Worm (Caenorhabditis elegans): ENCODE data around the gene unc-80.
A peak's percentile ranks its signal among the peaks of the same experiment; 100 is the strongest.

The unc-80 gene

DNA sequence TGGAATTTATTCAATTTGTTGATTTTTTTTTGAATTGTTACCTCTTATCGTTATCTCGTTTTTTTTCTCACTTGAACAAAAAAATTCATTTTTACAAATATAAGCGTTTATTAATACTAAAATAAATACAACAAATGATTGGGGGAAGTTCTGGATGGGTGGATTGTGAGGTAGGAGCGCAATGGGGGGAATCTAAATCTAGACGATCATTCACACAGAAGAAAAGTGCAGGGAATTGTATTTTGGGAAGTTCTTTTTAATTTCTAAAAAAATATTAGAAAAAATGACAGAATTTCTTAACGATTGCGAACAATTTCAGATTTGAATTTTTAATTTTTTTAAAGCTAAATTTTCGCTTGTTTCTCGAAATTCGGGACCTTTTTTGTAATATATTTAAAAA, 37.9 kb upstream of the unc-80 start:
- TF ChIP-seq bed-3 (GFP tag; optimal IDR thresholded peaks at IDR 0.05) (no peak), blmp-1 (tag; optimal IDR thresholded peaks at IDR 0.05) (no peak), ceh-83 (GFP tag; optimal IDR thresholded peaks at IDR 0.05) (no peak), drap-1 (GFP tag; optimal IDR thresholded peaks at IDR 0.05) (no peak), unc-62 (GFP tag; optimal IDR thresholded peaks at IDR 0.05) (no peak), cnd-1 (tag; optimal IDR thresholded peaks at IDR 0.05) (no peak), sem-2 (GFP tag; optimal IDR thresholded peaks at IDR 0.05) (no peak)

- TF ChIP-seq nhr-2 (tag; optimal IDR thresholded peaks at IDR 0.05): no peak
- no peak for TF ChIP-seq sem-2 (GFP tag; optimal IDR thresholded peaks at IDR 0.05)
- TF ChIP-seq unc-62 (GFP tag; optimal IDR thresholded peaks at IDR 0.05): peak; percentile 11
- TF ChIP-seq mab-5 (tag; optimal IDR thresholded peaks at IDR 0.05): no peak
- no peak for TF ChIP-seq zip-8 (tag; optimal IDR thresholded peaks at IDR 0.05)
- TF ChIP-seq pha-4 (tag; optimal IDR thresholded peaks at IDR 0.05): peak; percentile 88
- TF ChIP-seq M03D4.4 (tag; optimal IDR thresholded peaks at IDR 0.05): no peak
- no peak for TF ChIP-seq elt-1 (tag; optimal IDR thresholded peaks at IDR 0.05; ENCODE audit: borderline replicate concordance, insufficient read depth)
- no peak for TF ChIP-seq nhr-76 (tag; optimal IDR thresholded peaks at IDR 0.05)
- no peak for TF ChIP-seq elt-3 (tag; optimal IDR thresholded peaks at IDR 0.05)
- no peak for TF ChIP-seq ceh-43 (GFP tag; optimal IDR thresholded peaks at IDR 0.05)
- TF ChIP-seq snpc-4 (tag; optimal IDR thresholded peaks at IDR 0.05): no peak
- no peak for TF ChIP-seq lin-32 (GFP tag; optimal IDR thresholded peaks at IDR 0.05)
- no peak for TF ChIP-seq unc-120 (tag; optimal IDR thresholded peaks at IDR 0.05; ENCODE audit: poor library complexity, severe bottlenecking)
- TF ChIP-seq mep-1 (tag; optimal IDR thresholded peaks at IDR 0.05): peak; percentile 90
- TF ChIP-seq ceh-39 (tag; optimal IDR thresholded peaks at IDR 0.05): peak; percentile 53
- TF ChIP-seq drap-1 (GFP tag; optimal IDR thresholded peaks at IDR 0.05): no peak
- no peak for TF ChIP-seq ceh-83 (GFP tag; optimal IDR thresholded peaks at IDR 0.05)
- TF ChIP-seq hlh-1 (tag; optimal IDR thresholded peaks at IDR 0.05): no peak
- peak; percentile 15 for TF ChIP-seq mls-2 (tag; optimal IDR thresholded peaks at IDR 0.05)
- TF ChIP-seq ztf-11 (tag; optimal IDR thresholded peaks at IDR 0.05): no peak
- no peak for TF ChIP-seq tbx-8 (GFP tag; optimal IDR thresholded peaks at IDR 0.05)
- TF ChIP-seq sptf-1 (tag; optimal IDR thresholded peaks at IDR 0.05): peak; percentile 3
- no peak for TF ChIP-seq nhr-12 (tag; optimal IDR thresholded peaks at IDR 0.05)
- TF ChIP-seq bed-3 (GFP tag; optimal IDR thresholded peaks at IDR 0.05): no peak
- peak; percentile 77 for TF ChIP-seq ces-1 (GFP tag; optimal IDR thresholded peaks at IDR 0.05)
- no peak for TF ChIP-seq unc-39 (tag; optimal IDR thresholded peaks at IDR 0.05)
- no peak for TF ChIP-seq ham-2 (GFP tag; optimal IDR thresholded peaks at IDR 0.05)
- TF ChIP-seq cnd-1 (tag; optimal IDR thresholded peaks at IDR 0.05): no peak
- no peak for TF ChIP-seq blmp-1 (tag; optimal IDR thresholded peaks at IDR 0.05)
- peak; percentile 71 for TF ChIP-seq lin-13 (tag; optimal IDR thresholded peaks at IDR 0.05)
- TF ChIP-seq lsy-2 (tag; optimal IDR thresholded peaks at IDR 0.05): peak; percentile 96
- no peak for TF ChIP-seq nhr-28 (tag; optimal IDR thresholded peaks at IDR 0.05)
- TF ChIP-seq flh-1 (GFP tag; optimal IDR thresholded peaks at IDR 0.05): no peak
- TF ChIP-seq nhr-237 (tag; optimal IDR thresholded peaks at IDR 0.05): peak; percentile 52
Measured at ce11 chrV:20845524-20846208, 33.7 kb upstream of the unc-80 start, which contains the start of the genes F31D4.2 and fkb-6. Gene F31D4.2 (minus strand): TSS chrV:20845546. Gene fkb-6 (plus strand): TSS chrV:20846158.

DNA sequence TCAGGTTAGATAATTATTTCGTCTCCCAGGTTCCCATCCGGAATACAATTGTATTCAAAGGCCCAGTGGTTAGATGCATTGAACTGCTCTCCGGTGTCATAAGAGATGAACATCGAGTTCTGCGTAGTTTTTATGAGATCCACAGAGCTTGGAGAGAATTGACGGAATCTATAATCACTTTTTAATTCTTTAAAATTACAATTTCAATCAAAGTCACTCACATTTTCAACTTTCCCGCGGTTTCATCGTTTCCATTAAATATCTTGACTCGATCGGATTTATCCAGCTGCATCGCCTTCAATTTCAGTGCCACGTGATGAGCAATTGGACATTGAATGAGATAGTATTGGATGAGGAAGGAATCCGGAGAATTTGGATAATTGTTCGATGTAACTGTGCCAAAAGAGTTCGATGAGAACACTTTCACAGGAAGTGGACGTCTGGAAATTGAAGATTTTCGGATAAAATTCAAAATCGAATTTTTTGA, 31.6 kb upstream of the unc-80 start:
- TF ChIP-seq unc-39 (tag; optimal IDR thresholded peaks at IDR 0.05) (no peak), mab-5 (tag; optimal IDR thresholded peaks at IDR 0.05) (no peak), ces-1 (GFP tag; optimal IDR thresholded peaks at IDR 0.05) (no peak), lin-13 (tag; optimal IDR thresholded peaks at IDR 0.05) (no peak), hlh-1 (tag; optimal IDR thresholded peaks at IDR 0.05) (no peak), nhr-12 (tag; optimal IDR thresholded peaks at IDR 0.05) (no peak), elt-1 (tag; optimal IDR thresholded peaks at IDR 0.05; ENCODE audit: borderline replicate concordance, insufficient read depth) (no peak), sptf-1 (tag; optimal IDR thresholded peaks at IDR 0.05) (no peak), tbx-8 (GFP tag; optimal IDR thresholded peaks at IDR 0.05) (no peak), lin-32 (GFP tag; optimal IDR thresholded peaks at IDR 0.05) (no peak), snpc-4 (tag; optimal IDR thresholded peaks at IDR 0.05) (no peak), nhr-76 (tag; optimal IDR thresholded peaks at IDR 0.05) (no peak), mep-1 (tag; optimal IDR thresholded peaks at IDR 0.05) (no peak), flh-1 (GFP tag; optimal IDR thresholded peaks at IDR 0.05) (no peak), M03D4.4 (tag; optimal IDR thresholded peaks at IDR 0.05) (no peak), drap-1 (GFP tag; optimal IDR thresholded peaks at IDR 0.05) (no peak), lsy-2 (tag; optimal IDR thresholded peaks at IDR 0.05) (no peak)

Data from whole organism, mixed stage, embryonic.